Worm (Caenorhabditis elegans): ENCODE measurements around the gene B0280.9.

- no peak for TF ChIP-seq klf-2 (GFP tag; conservative IDR thresholded peaks at IDR 0.05)
- TF ChIP-seq ztf-23 (GFP tag; IDR thresholded peaks at IDR 0.05): no peak
- TF ChIP-seq flt-1 (GFP tag; IDR thresholded peaks at IDR 0.05): no peak
- no peak for TF ChIP-seq ref-1 (GFP tag; conservative IDR thresholded peaks at IDR 0.05)
- no peak for TF ChIP-seq med-1 (GFP tag; optimal IDR thresholded peaks at IDR 0.05; ENCODE audit: insufficient read depth)
- TF ChIP-seq T22C8.4 (GFP tag; IDR thresholded peaks at IDR 0.05): no peak
These were observed 36.6 kb upstream of the B0280.9 start for ce11 chrIII:7159246-7159645.
